Worm (Caenorhabditis elegans): ENCODE data around the gene scl-19.
A peak's percentile ranks its signal among the peaks of the same experiment; 100 is the strongest.

DNA sequence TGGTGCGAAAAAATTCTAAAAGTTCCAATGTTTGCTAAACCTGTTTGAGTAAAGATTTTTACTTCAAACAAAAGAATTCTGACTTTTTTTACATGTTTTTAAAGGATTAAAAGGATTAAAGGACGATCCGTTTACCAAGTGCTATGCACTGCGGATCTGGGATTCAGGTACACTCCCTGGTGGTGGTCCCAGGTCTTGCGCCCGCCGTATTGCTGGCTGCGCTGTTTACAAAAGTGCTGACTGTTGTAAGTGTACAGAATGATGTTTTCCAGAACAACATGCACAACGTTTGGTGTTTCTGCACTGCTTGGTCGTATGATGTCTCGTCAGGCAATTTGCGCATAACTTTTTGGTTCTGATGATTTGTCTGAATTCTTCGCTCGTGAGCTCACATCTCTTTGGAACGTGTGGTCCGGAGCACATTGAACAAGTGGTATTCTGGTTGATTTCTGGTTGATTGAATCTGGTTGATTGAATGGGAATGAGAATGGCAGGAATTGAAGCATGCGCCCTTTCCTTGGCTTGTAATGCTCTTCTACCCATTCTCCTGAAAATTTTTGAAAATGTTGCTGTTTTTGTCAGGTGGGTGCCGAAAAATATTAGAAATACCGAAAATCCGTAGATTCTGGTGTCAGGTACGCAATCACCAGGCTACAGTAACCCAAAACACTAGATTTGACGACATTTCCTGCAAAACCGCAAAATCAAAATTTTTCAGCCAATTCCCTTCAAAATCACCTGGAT is 26.3 kb upstream of the scl-19 start:
- TF ChIP-seq tbp1 (GFP tag; optimal IDR thresholded peaks at IDR 0.05) = no peak
- TF ChIP-seq fkh-3 (tag; optimal IDR thresholded peaks at IDR 0.05) = no peak
- no peak for TF ChIP-seq lsl-1 (GFP tag; optimal IDR thresholded peaks at IDR 0.05)
- no peak for TF ChIP-seq lin-54 (GFP tag; optimal IDR thresholded peaks at IDR 0.05)
- no peak for TF ChIP-seq cebp-1 (GFP tag; IDR thresholded peaks at IDR 0.05)
- no peak for TF ChIP-seq cebp-1 (tag; optimal IDR thresholded peaks at IDR 0.05)
- no peak for TF ChIP-seq ZK185.1 (tag; optimal IDR thresholded peaks at IDR 0.05; ENCODE audit: poor library complexity, severe bottlenecking)
- no peak for TF ChIP-seq bed-2 (GFP tag; IDR thresholded peaks at IDR 0.05)
- no peak for TF ChIP-seq dpl-1 (GFP tag; optimal IDR thresholded peaks at IDR 0.05)
- no peak for TF ChIP-seq ztf-28 (GFP tag; IDR thresholded peaks at IDR 0.05)
- no peak for TF ChIP-seq snpc-4 (GFP tag; optimal IDR thresholded peaks at IDR 0.05)
- no peak for TF ChIP-seq snpc-4 (tag; optimal IDR thresholded peaks at IDR 0.05)
- TF ChIP-seq lag-1 (GFP tag; IDR thresholded peaks at IDR 0.05) = 0 out of 2 replicates have a peak, but pooled peaks have one; percentile 39
- TF ChIP-seq ama-1 (optimal IDR thresholded peaks at IDR 0.05) = no peak
- no peak for TF ChIP-seq ama-1 (GFP tag; optimal IDR thresholded peaks at IDR 0.05)
